Fruit fly (Drosophila melanogaster): ENCODE data around the gene Traf4.

dm6 chr2L:4422154-4422553, 60.4 kb downstream of the Traf4 start:
- no peak for TF ChIP-seq fd96Ca (GFP tag; IDR thresholded peaks at IDR 0.05)
- no peak for TF ChIP-seq CG12605 (GFP tag; IDR thresholded peaks at IDR 0.05)
- TF ChIP-seq CG15710 (tag; optimal IDR thresholded peaks at IDR 0.05) = no peak
- TF ChIP-seq Ets98B (GFP tag; IDR thresholded peaks at IDR 0.05) = no peak
- no peak for TF ChIP-seq CG14655 (GFP tag; optimal IDR thresholded peaks at IDR 0.05)
- no peak for TF ChIP-seq Pif1B (GFP tag; optimal IDR thresholded peaks at IDR 0.05)
